Fruit fly (Drosophila melanogaster): ENCODE results near the gene RpS14b.

The RpS14b gene

DNA sequence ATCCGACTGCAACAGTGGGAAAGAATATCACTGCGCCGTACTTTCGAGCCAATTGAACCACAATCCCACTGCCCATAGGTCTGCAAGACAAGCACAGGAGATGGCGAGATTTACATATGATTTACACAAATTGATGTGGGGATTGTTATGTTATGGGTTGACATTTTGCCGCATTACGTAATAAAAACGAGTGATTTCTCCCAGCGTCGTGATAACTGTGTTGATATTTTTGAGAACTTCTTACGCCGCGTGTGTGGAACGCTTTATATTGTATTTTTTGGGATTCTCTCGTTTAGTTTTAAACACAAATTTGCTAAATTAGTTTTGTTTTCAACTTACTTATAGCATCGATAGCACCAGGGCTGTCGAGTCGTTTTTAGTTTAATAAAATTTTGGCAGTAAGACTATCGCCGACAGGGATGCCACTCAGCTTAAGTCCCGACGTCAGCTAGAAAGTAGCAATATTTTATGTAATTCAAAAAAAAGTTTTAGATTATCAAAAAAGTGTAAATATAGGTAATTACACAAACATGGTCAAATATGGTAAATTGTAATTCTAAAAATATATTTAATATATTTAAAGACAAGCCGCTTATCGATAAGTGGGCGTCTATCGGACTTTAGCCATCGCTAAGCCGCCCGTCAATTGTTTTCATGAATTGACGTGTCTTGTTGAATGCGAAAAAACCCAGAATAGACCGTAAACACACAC is 41.1 kb upstream of the RpS14b start, which contains the start of the genes CG45089, ND-MNLL and p115 (continued):
- TF ChIP-seq CG32006 (GFP tag; optimal IDR thresholded peaks at IDR 0.05) (peak; percentile 6), Met (GFP tag; optimal IDR thresholded peaks at IDR 0.05) (peak; percentile 52), Ets96B (tag; optimal IDR thresholded peaks at IDR 0.05) (peak; percentile 48), CG6808 (GFP tag; optimal IDR thresholded peaks at IDR 0.05) (no peak), Ets21C (GFP tag; optimal IDR thresholded peaks at IDR 0.05) (peak; percentile 13), CG8632 (GFP tag; optimal IDR thresholded peaks at IDR 0.05) (no peak), lz (GFP tag; optimal IDR thresholded peaks at IDR 0.05) (peak; percentile 57), dac (GFP tag; optimal IDR thresholded peaks at IDR 0.05) (no peak), net (GFP tag; optimal IDR thresholded peaks at IDR 0.05) (no peak), dsx (GFP tag; optimal IDR thresholded peaks at IDR 0.05; ENCODE audit: poor library complexity, severe bottlenecking) (peak; percentile 24), fkh (GFP tag; optimal IDR thresholded peaks at IDR 0.05) (no peak), topi (GFP tag; optimal IDR thresholded peaks at IDR 0.05) (peak; percentile 46), ss (GFP tag; optimal IDR thresholded peaks at IDR 0.05) (peak in 1 of 2 experiments; percentile 4), CG6276 (GFP tag; optimal IDR thresholded peaks at IDR 0.05) (no peak), CG3919 (GFP tag; optimal IDR thresholded peaks at IDR 0.05) (peak; percentile 59), Lpt (GFP tag; optimal IDR thresholded peaks at IDR 0.05) (no peak), fd59A (GFP tag; optimal IDR thresholded peaks at IDR 0.05) (no peak), CG1621 (tag; optimal IDR thresholded peaks at IDR 0.05) (no peak), CG9139 (GFP tag; optimal IDR thresholded peaks at IDR 0.05) (no peak), CG6163 (GFP tag; IDR thresholded peaks at IDR 0.05) (peak; percentile 56; the same call in 2 of the 3 replicates), CG3032 (tag; optimal IDR thresholded peaks at IDR 0.05) (peak; percentile 51), Gug (GFP tag; IDR thresholded peaks at IDR 0.05) (no peak), vri (GFP tag; optimal IDR thresholded peaks at IDR 0.05) (peak; percentile 70), eg (GFP tag; IDR thresholded peaks at IDR 0.05) (peak; percentile 49; the same call in 2 of the 3 replicates), cyc (GFP tag; optimal IDR thresholded peaks at IDR 0.05) (peak; percentile 46), Eip75B (GFP tag; optimal IDR thresholded peaks at IDR 0.05) (peak; percentile 35), CG34406 (GFP tag; optimal IDR thresholded peaks at IDR 0.05) (peak; percentile 28), pdm3 (GFP tag; optimal IDR thresholded peaks at IDR 0.05) (peak; percentile 61), CG7368 (GFP tag; optimal IDR thresholded peaks at IDR 0.05) (no peak), Sox14 (GFP tag; optimal IDR thresholded peaks at IDR 0.05) (peak; percentile 7), Hr38 (GFP tag; optimal IDR thresholded peaks at IDR 0.05) (no peak), acj6 (GFP tag; optimal IDR thresholded peaks at IDR 0.05) (peak; percentile 51), Hr4 (GFP tag; optimal IDR thresholded peaks at IDR 0.05) (peak; percentile 52)

DNA sequence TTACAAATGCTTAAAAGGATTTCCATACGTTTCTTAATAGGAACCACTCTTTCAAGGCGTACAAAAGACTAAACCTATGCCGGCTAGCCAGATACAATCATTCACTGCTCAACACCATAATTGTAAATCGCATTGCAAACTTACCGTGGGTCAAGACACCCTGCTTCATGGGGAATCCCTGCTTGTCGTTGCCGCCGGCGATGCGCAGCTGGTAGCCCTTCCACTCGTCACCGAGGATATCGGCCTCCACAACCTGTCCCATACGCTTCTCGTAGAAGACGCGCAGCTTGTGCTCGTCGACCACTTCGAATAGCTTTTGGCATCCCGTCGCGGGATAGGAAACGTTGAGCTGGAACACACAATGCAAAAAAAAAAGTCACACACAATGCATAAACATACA is 34.0 kb upstream of the RpS14b start:
- TF ChIP-seq CG6808 (GFP tag; optimal IDR thresholded peaks at IDR 0.05) (no peak), svp (GFP tag) (peak; percentile 38), CG4318 (GFP tag; optimal IDR thresholded peaks at IDR 0.05) (no peak)

- no peak for TF ChIP-seq dac (GFP tag; optimal IDR thresholded peaks at IDR 0.05)
- peak; percentile 42 for TF ChIP-seq acj6 (GFP tag; optimal IDR thresholded peaks at IDR 0.05)
- TF ChIP-seq Sox14 (GFP tag; optimal IDR thresholded peaks at IDR 0.05): peak; percentile 42
- peak; percentile 54 to 55 for TF ChIP-seq ss (GFP tag; optimal IDR thresholded peaks at IDR 0.05)
- TF ChIP-seq pdm3 (GFP tag; optimal IDR thresholded peaks at IDR 0.05): peak; percentile 33
- TF ChIP-seq CG15336 (GFP tag; IDR thresholded peaks at IDR 0.05): peak; percentile 46; the same call in 1 of the 2 replicates
- peak; percentile 64 for TF ChIP-seq svp (GFP tag)
- peak; percentile 36 for TF ChIP-seq topi (GFP tag; optimal IDR thresholded peaks at IDR 0.05)
- TF ChIP-seq dsx (GFP tag; optimal IDR thresholded peaks at IDR 0.05; ENCODE audit: poor library complexity, severe bottlenecking): no peak
- TF ChIP-seq Met (GFP tag; optimal IDR thresholded peaks at IDR 0.05): peak; percentile 44
- peak; percentile 47 for TF ChIP-seq CG10631 (GFP tag; optimal IDR thresholded peaks at IDR 0.05)
- peak; percentile 6 for TF ChIP-seq CG8319 (GFP tag; optimal IDR thresholded peaks at IDR 0.05)
- no peak for TF ChIP-seq CG8119 (GFP tag; IDR thresholded peaks at IDR 0.05)
- TF ChIP-seq CG6808 (GFP tag; optimal IDR thresholded peaks at IDR 0.05): peak; percentile 27
- TF ChIP-seq Hr39 (GFP tag; optimal IDR thresholded peaks at IDR 0.05): peak; percentile 22
- TF ChIP-seq Eip93F (GFP tag; optimal IDR thresholded peaks at IDR 0.05): peak; percentile 34
- TF ChIP-seq CG32006 (GFP tag; optimal IDR thresholded peaks at IDR 0.05): peak; percentile 53
- TF ChIP-seq CG6792 (GFP tag; optimal IDR thresholded peaks at IDR 0.05): peak; percentile 16
- TF ChIP-seq spab (GFP tag; optimal IDR thresholded peaks at IDR 0.05): no peak
- TF ChIP-seq Sox102F (GFP tag; optimal IDR thresholded peaks at IDR 0.05): peak; percentile 74
- TF ChIP-seq salr (GFP tag; optimal IDR thresholded peaks at IDR 0.05): peak in 1 of 2 experiments; percentile 26
These were observed 33.3 kb upstream of the RpS14b start, which contains the start of the genes RpS6 and bys for dm6 chrX:7901153-7902038. Gene RpS6, minus strand, starts transcription at chrX:7901331. Gene bys, plus strand, starts transcription at chrX:7901880.
